Fruit fly (Drosophila melanogaster): ENCODE results near the gene CG43391.

- no peak for TF ChIP-seq CG13204 (GFP tag; optimal IDR thresholded peaks at IDR 0.05)
- no peak for TF ChIP-seq Pif1B (GFP tag; optimal IDR thresholded peaks at IDR 0.05)
- TF ChIP-seq Pif1A (GFP tag; optimal IDR thresholded peaks at IDR 0.05), result no peak
- no peak for TF ChIP-seq Snoo (tag; optimal IDR thresholded peaks at IDR 0.05)
- no peak for TF ChIP-seq CG14655 (GFP tag; optimal IDR thresholded peaks at IDR 0.05)
- TF ChIP-seq rn (GFP tag; IDR thresholded peaks at IDR 0.05), result no peak
- TF ChIP-seq EcR (GFP tag; optimal IDR thresholded peaks at IDR 0.05), result no peak
- TF ChIP-seq CG17806 (tag; optimal IDR thresholded peaks at IDR 0.05), result no peak
- no peak for TF ChIP-seq CG34367 (tag; optimal IDR thresholded peaks at IDR 0.05)
- no peak for TF ChIP-seq CG10348 (GFP tag; IDR thresholded peaks at IDR 0.05)
- no peak for TF ChIP-seq CG8301 (tag; optimal IDR thresholded peaks at IDR 0.05)
- TF ChIP-seq CG32121 (GFP tag; IDR thresholded peaks at IDR 0.05), result no peak
- TF ChIP-seq CG15710 (tag; optimal IDR thresholded peaks at IDR 0.05), result no peak
Observed at dm6 chr3L:11583964-11584363, 3.1 kb upstream of the CG43391 start, which contains the start of gene CG32086.

Measured in whole organism, pupa.